Worm (Caenorhabditis elegans) whole organism, L4 larva: ENCODE measurements around the gene C15B12.8.

ENCODE experiments used
- D1046.2 ChIP-seq: fragments of 200-800 bp; sonication (Bioruptor generic); IDR thresholded peaks from 2 replicates; pipeline ENCODE4 v1.3.6; 2022; ENCODE audit warnings: missing genetic modification characterization, missing compliant biosample characterization
- F26F4.8 ChIP-seq: fragments of 200-800 bp; sonication (Bioruptor generic); conservative IDR thresholded peaks from 2 replicates; pipeline ENCODE4 v1.3.6; 2022; ENCODE audit warnings: missing genetic modification characterization, missing compliant biosample characterization
- F37D6.2 ChIP-seq: sonication (generic microtip); optimal IDR thresholded peaks from 2 replicates; lab custom pipeline; 2016; ENCODE audit warnings: mild to moderate bottlenecking, missing genetic modification characterization, missing compliant biosample characterization
- F44E2.7 ChIP-seq: fragments of 200-800 bp; sonication (Bioruptor generic); IDR thresholded peaks from 2 replicates; pipeline ENCODE4 v2.1.2; 2022; ENCODE audit warnings: missing genetic modification characterization, missing compliant biosample characterization
- F49E8.2 ChIP-seq: sonication (generic microtip); optimal IDR thresholded peaks from 2 replicates; lab custom pipeline; 2016; ENCODE audit warnings: missing compliant biosample characterization, mild to moderate bottlenecking, missing genetic modification characterization, borderline replicate concordance
- T26A8.4 ChIP-seq: fragments of 200-800 bp; sonication (Bioruptor generic); IDR thresholded peaks from 2 replicates; pipeline ENCODE4 v1.3.6; 2022; ENCODE audit warnings: missing genetic modification characterization, missing compliant biosample characterization
- Y75B8A.6 ChIP-seq: fragments of 200-800 bp; sonication (Bioruptor generic); IDR thresholded peaks from 2 replicates; pipeline ENCODE4 v1.3.6; 2022; ENCODE audit warnings: missing genetic modification reagents, missing genetic modification characterization, missing compliant biosample characterization
- ZK337.2 ChIP-seq: fragments of 200-800 bp; sonication (Bioruptor generic); IDR thresholded peaks from 2 replicates; pipeline ENCODE4 v1.3.6; 2022; ENCODE audit warnings: missing genetic modification reagents, missing genetic modification characterization, missing compliant biosample characterization
- aha-1 ChIP-seq: fragments of 150-350 bp; peaks from one replicate; lab custom pipeline; 2014; ENCODE audit warnings: missing biosample characterization, missing genetic modification characterization
- ama-1 ChIP-seq: fragments of 150-350 bp; optimal IDR thresholded peaks from 2 replicates; lab custom pipeline; 2014; ENCODE audit warnings: inconsistent platforms, mixed read lengths
- attf-4 ChIP-seq: sonication (generic microtip); optimal IDR thresholded peaks from 3 replicates; lab custom pipeline; 2017; ENCODE audit warnings: missing biosample characterization, missing genetic modification characterization
- ceh-20 ChIP-seq: fragments of 200-800 bp; sonication (Bioruptor generic); IDR thresholded peaks from 2 replicates; pipeline ENCODE4 v1.3.6; 2022; ENCODE audit warnings: missing genetic modification reagents, missing genetic modification characterization, missing compliant biosample characterization
- ceh-28 ChIP-seq: fragments of 150-350 bp; optimal IDR thresholded peaks from 2 replicates; lab custom pipeline; 2014; ENCODE audit warnings: missing biosample characterization, missing genetic modification reagents, missing genetic modification characterization
- ceh-62 ChIP-seq: sonication (generic microtip); optimal IDR thresholded peaks from 2 replicates; lab custom pipeline; 2017; ENCODE audit warnings: missing biosample characterization, missing genetic modification characterization
- ceh-82 ChIP-seq: sonication (generic microtip); optimal IDR thresholded peaks from 2 replicates; lab custom pipeline; 2017; ENCODE audit warnings: missing biosample characterization, missing genetic modification characterization
- daf-16 ChIP-seq, 3 experiments: sonication (generic microtip); optimal IDR thresholded peaks; 2 replicates each; lab custom pipeline; 2016 to 2017; ENCODE audit warnings: missing genetic modification characterization in 3 of 3, missing genetic modification reagents in 3 of 3, mild to moderate bottlenecking in 2 of 3, missing compliant biosample characterization in 2 of 3, missing biosample characterization in 1 of 3, moderate library complexity in 1 of 3
- daf-19 ChIP-seq: fragments of 200-800 bp; sonication (Bioruptor generic); conservative IDR thresholded peaks from 2 replicates; pipeline ENCODE4 v1.3.6; 2022; ENCODE audit warnings: missing genetic modification characterization, missing compliant biosample characterization
- dmd-6 ChIP-seq: fragments of 200-800 bp; sonication (Bioruptor generic); IDR thresholded peaks from 2 replicates; pipeline ENCODE4 v1.3.6; 2022; ENCODE audit warnings: missing genetic modification reagents, missing genetic modification characterization, missing compliant biosample characterization
- dmd-9 ChIP-seq: fragments of 200-800 bp; sonication (Bioruptor generic); IDR thresholded peaks from 2 replicates; pipeline ENCODE4 v1.3.6; 2022; ENCODE audit warnings: missing genetic modification reagents, missing genetic modification characterization, missing compliant biosample characterization
- dpl-1 ChIP-seq: fragments of 150-350 bp; optimal IDR thresholded peaks from 2 replicates; lab custom pipeline; 2014; ENCODE audit warnings: missing biosample characterization, missing genetic modification reagents, missing genetic modification characterization
- dve-1 ChIP-seq: sonication (generic microtip); optimal IDR thresholded peaks from 2 replicates; lab custom pipeline; 2017; ENCODE audit warnings: antibody characterized with exemption, mild to moderate bottlenecking, missing genetic modification characterization, missing compliant biosample characterization; ENCODE audit not compliant: insufficient read depth
- egl-27 ChIP-seq: sonication (generic microtip); optimal IDR thresholded peaks from 3 replicates; lab custom pipeline; 2017; ENCODE audit warnings: missing biosample characterization, missing genetic modification reagents, missing genetic modification characterization
- fkh-10 ChIP-seq: fragments of 150-350 bp; optimal IDR thresholded peaks from 2 replicates; lab custom pipeline; 2014; ENCODE audit warnings: missing biosample characterization, missing genetic modification reagents, missing genetic modification characterization
- hif-1 ChIP-seq, 2 experiments: sonication (generic microtip); optimal IDR thresholded peaks; 2 replicates each; lab custom pipeline; 2016 to 2017; ENCODE audit warnings: missing compliant biosample characterization in 2 of 2, missing genetic modification characterization in 2 of 2, missing genetic modification reagents in 2 of 2, missing genotype in 2 of 2, mild to moderate bottlenecking in 1 of 2
- hlh-30 ChIP-seq: sonication (generic microtip); optimal IDR thresholded peaks from 2 replicates; lab custom pipeline; 2017; ENCODE audit warnings: antibody characterized with exemption, mild to moderate bottlenecking, missing genetic modification characterization, missing compliant biosample characterization; ENCODE audit not compliant: insufficient read depth
- hmg-1.1 ChIP-seq: fragments of 200-800 bp; sonication (Bioruptor generic); IDR thresholded peaks from 2 replicates; pipeline ENCODE4 v1.3.6; 2022; ENCODE audit warnings: missing genetic modification reagents, missing genetic modification characterization, missing compliant biosample characterization
- jun-1 ChIP-seq: fragments of 150-350 bp; optimal IDR thresholded peaks from 2 replicates; lab custom pipeline; 2014; ENCODE audit warnings: missing biosample characterization, missing genetic modification reagents, missing genetic modification characterization
- lin-15B ChIP-seq: fragments of 150-350 bp; sonication (generic microtip); optimal IDR thresholded peaks from 3 replicates; lab custom pipeline; 2014; ENCODE audit warnings: missing biosample characterization, missing genetic modification characterization
- lin-39 ChIP-seq: fragments of 150-350 bp; optimal IDR thresholded peaks from 2 replicates; lab custom pipeline; 2014; ENCODE audit warnings: missing biosample characterization, missing genetic modification reagents, missing genetic modification characterization
- lir-3 ChIP-seq: sonication (generic microtip); optimal IDR thresholded peaks from 2 replicates; lab custom pipeline; 2016; ENCODE audit warnings: mild to moderate bottlenecking, missing genetic modification characterization, missing compliant biosample characterization
- madf-9 ChIP-seq: fragments of 200-800 bp; sonication (Bioruptor generic); conservative IDR thresholded peaks from 2 replicates; pipeline ENCODE4 v1.3.6; 2022; ENCODE audit warnings: missing genetic modification reagents, missing genetic modification characterization, missing compliant biosample characterization
- mdl-1 ChIP-seq, 2 experiments: fragments of 150-350 bp in 1 of 2; sonication (generic microtip) in 1 of 2; optimal IDR thresholded peaks; 2 replicates each; lab custom pipeline; 2014 to 2017; ENCODE audit warnings: missing biosample characterization in 2 of 2, missing genetic modification characterization in 2 of 2
- mdt-29 ChIP-seq: fragments of 200-800 bp; sonication (Bioruptor generic); IDR thresholded peaks from 2 replicates; pipeline ENCODE4 v1.3.6; 2022; ENCODE audit warnings: missing genetic modification reagents, missing genetic modification characterization, missing compliant biosample characterization
- mes-2 ChIP-seq: sonication (generic microtip); optimal IDR thresholded peaks from 2 replicates; lab custom pipeline; 2016; ENCODE audit warnings: missing genotype, mild to moderate bottlenecking, missing genetic modification characterization, missing compliant biosample characterization; ENCODE audit not compliant: poor library complexity, severe bottlenecking
- mxl-3 ChIP-seq: fragments of 200-800 bp; sonication (Bioruptor generic); optimal IDR thresholded peaks from 2 replicates; lab custom pipeline; 2018; ENCODE audit warnings: mild to moderate bottlenecking, missing genetic modification characterization, missing compliant biosample characterization
- nhr-28 ChIP-seq: fragments of 150-350 bp; optimal IDR thresholded peaks from 2 replicates; lab custom pipeline; 2014; ENCODE audit warnings: missing biosample characterization, missing genetic modification characterization
- nhr-41 ChIP-seq: fragments of 200-800 bp; sonication (Bioruptor generic); IDR thresholded peaks from 2 replicates; pipeline ENCODE4 v1.3.6; 2022; ENCODE audit warnings: missing genetic modification reagents, missing genetic modification characterization, missing compliant biosample characterization
- nhr-42 ChIP-seq: fragments of 200-800 bp; sonication (Bioruptor generic); IDR thresholded peaks from 2 replicates; pipeline ENCODE4 v1.3.6; 2022; ENCODE audit warnings: missing genetic modification characterization, missing compliant biosample characterization
- nhr-48 ChIP-seq: sonication (generic microtip); optimal IDR thresholded peaks from 2 replicates; lab custom pipeline; 2016; ENCODE audit warnings: mild to moderate bottlenecking, missing genetic modification characterization, missing compliant biosample characterization
- pqm-1 ChIP-seq: sonication (generic microtip); optimal IDR thresholded peaks from 2 replicates; lab custom pipeline; 2017; ENCODE audit warnings: missing biosample characterization, missing genetic modification characterization
- snpc-4 ChIP-seq: fragments of 150-350 bp; optimal IDR thresholded peaks from 2 replicates; lab custom pipeline; 2014; ENCODE audit warnings: missing biosample characterization, missing genetic modification characterization
- spr-1 ChIP-seq: sonication (generic microtip); optimal IDR thresholded peaks from 2 replicates; lab custom pipeline; 2016; ENCODE audit warnings: mild to moderate bottlenecking, missing genetic modification characterization, missing compliant biosample characterization
- spr-3 ChIP-seq: fragments of 200-800 bp; sonication (Bioruptor generic); optimal IDR thresholded peaks from 2 replicates; lab custom pipeline; 2018; ENCODE audit warnings: mild to moderate bottlenecking, missing genetic modification characterization, missing compliant biosample characterization
- zfp-3 ChIP-seq: fragments of 200-800 bp; sonication (Bioruptor generic); conservative IDR thresholded peaks from 2 replicates; pipeline ENCODE4 v1.3.6; 2022; ENCODE audit warnings: missing genetic modification reagents, missing genetic modification characterization, missing compliant biosample characterization
- zip-11 ChIP-seq: fragments of 200-800 bp; sonication (Bioruptor generic); IDR thresholded peaks from 2 replicates; pipeline ENCODE4 v1.3.6; 2022; ENCODE audit warnings: missing genetic modification characterization, missing compliant biosample characterization
- zip-2 ChIP-seq: fragments of 150-350 bp; optimal IDR thresholded peaks from 2 replicates; lab custom pipeline; 2014; ENCODE audit warnings: missing biosample characterization, missing genetic modification characterization

The C15B12.8 gene

ce11 chrX:6461729-6462128 lies 12.3 kb upstream of the C15B12.8 start, which contains the start of gene K04E7.1:
TSS of gene K04E7.1 (plus strand) at chrX:6462029.
- no peak for TF ChIP-seq ceh-28 (tag; lab: Kevin White, UChicago)
- no peak for TF ChIP-seq spr-1 (tag; lab: Kevin White, UChicago)
- peak; percentile 54 for TF ChIP-seq aha-1 (tag; lab: Kevin White, UChicago)
- no peak for TF ChIP-seq madf-9 (GFP tag; lab: Robert Waterston, UW)
- no peak for TF ChIP-seq hmg-1.1 (GFP tag; lab: Robert Waterston, UW)
- TF ChIP-seq hlh-30 (tag; lab: Kevin White, UChicago): no peak
- TF ChIP-seq dmd-9 (GFP tag; lab: Robert Waterston, UW): no peak
- TF ChIP-seq spr-3: no peak
- TF ChIP-seq zip-2 (tag; lab: Kevin White, UChicago): no peak

ce11 chrX:6462479-6462878 lies 11.6 kb upstream of the C15B12.8 start:
- no peak for TF ChIP-seq daf-16 (GFP tag; optimal IDR thresholded peaks at IDR 0.05; lab: Kevin White, UChicago)
- TF ChIP-seq daf-16 (tag; optimal IDR thresholded peaks at IDR 0.05; lab: Kevin White, UChicago): peak; percentile 15
- peak; percentile 65 for TF ChIP-seq pqm-1
- no peak for TF ChIP-seq nhr-41 (GFP tag; lab: Robert Waterston, UW)
- TF ChIP-seq dmd-6 (GFP tag; lab: Robert Waterston, UW): peak; percentile 55

ce11 chrX:6462995-6463462 lies 11.0 kb upstream of the C15B12.8 start, which contains the start of gene C15B12.2:
TSS of gene C15B12.2 (plus strand) at chrX:6463412.
- TF ChIP-seq lin-15B (tag; lab: Kevin White, UChicago) (no peak), zip-11 (GFP tag; lab: Robert Waterston, UW) (no peak), ZK337.2 (GFP tag; lab: Robert Waterston, UW) (no peak), lin-39 (tag; lab: Kevin White, UChicago) (no peak), ceh-82 (no peak), daf-16 (GFP tag; optimal IDR thresholded peaks at IDR 0.05; lab: Kevin White, UChicago) (no peak), daf-16 (tag; optimal IDR thresholded peaks at IDR 0.05; lab: Kevin White, UChicago) (peak; percentile 56), ceh-62 (tag; lab: Kevin White, UChicago) (no peak), nhr-42 (GFP tag; lab: Robert Waterston, UW) (no peak), mdl-1 (tag; optimal IDR thresholded peaks at IDR 0.05; lab: Kevin White, UChicago) (peak in 1 of 2 experiments; percentile 22), D1046.2 (GFP tag; lab: Robert Waterston, UW) (no peak), spr-1 (tag; lab: Kevin White, UChicago) (no peak), ama-1 (no peak), mdt-29 (GFP tag; lab: Robert Waterston, UW) (no peak), jun-1 (tag; lab: Kevin White, UChicago) (no peak), F26F4.8 (GFP tag; lab: Robert Waterston, UW) (no peak), Y75B8A.6 (GFP tag; lab: Robert Waterston, UW) (no peak), snpc-4 (tag; lab: Kevin White, UChicago) (no peak), hlh-30 (tag; lab: Kevin White, UChicago) (no peak), daf-19 (GFP tag; lab: Robert Waterston, UW) (no peak), hif-1 (tag; optimal IDR thresholded peaks at IDR 0.05; lab: Kevin White, UChicago) (no peak), nhr-28 (peak; percentile 15), aha-1 (tag; lab: Kevin White, UChicago) (peak; percentile 68), fkh-10 (no peak), dpl-1 (GFP tag; lab: Kevin White, UChicago) (no peak), F44E2.7 (GFP tag; lab: Robert Waterston, UW) (no peak), zfp-3 (GFP tag; lab: Robert Waterston, UW) (no peak), T26A8.4 (no peak), ceh-20 (GFP tag; lab: Robert Waterston, UW) (no peak), F37D6.2 (tag; lab: Kevin White, UChicago) (no peak), nhr-48 (tag; lab: Kevin White, UChicago) (no peak), lir-3 (tag; lab: Kevin White, UChicago) (no peak), dmd-6 (GFP tag; lab: Robert Waterston, UW) (peak; percentile 68), dmd-9 (GFP tag; lab: Robert Waterston, UW) (no peak), attf-4 (tag; lab: Kevin White, UChicago) (no peak), dve-1 (tag; lab: Kevin White, UChicago) (peak; percentile 54), mxl-3 (peak; percentile 18), egl-27 (tag; lab: Kevin White, UChicago) (no peak), F49E8.2 (tag; lab: Kevin White, UChicago) (no peak), mes-2 (tag; lab: Kevin White, UChicago) (no peak)
